Worm (Caenorhabditis elegans) whole organism, L1 larva: ENCODE results near the gene fem-3.

ENCODE experiments used
- elt-2 ChIP-seq: sonication (generic microtip); optimal IDR thresholded peaks from 2 replicates; lab custom pipeline; 2016; ENCODE audit warnings: missing genetic modification characterization, mild to moderate bottlenecking, inconsistent platforms, missing compliant biosample characterization, missing genetic modification reagents
- nhr-12 ChIP-seq: sonication (generic microtip); optimal IDR thresholded peaks from 2 replicates; lab custom pipeline; 2017; ENCODE audit warnings: missing biosample characterization, missing genetic modification characterization
- pag-3 ChIP-seq: sonication (generic microtip); optimal IDR thresholded peaks from 2 replicates; lab custom pipeline; 2017; ENCODE audit warnings: missing genetic modification characterization, mild to moderate bottlenecking, missing compliant biosample characterization, antibody characterized with exemption, borderline replicate concordance; ENCODE audit not compliant: insufficient read depth

- TF ChIP-seq nhr-12 (tag; lab: Kevin White, UChicago) (no peak), pag-3 (tag; lab: Kevin White, UChicago) (no peak), elt-2 (no peak)
Measured at ce11 chrIV:9144405-9144804, 39.6 kb downstream of the fem-3 start, which contains the start of gene flp-1.
